Fruit fly (Drosophila melanogaster) S2 (cell line): ENCODE measurements around the gene Gapdh2.

Source experiments
- CG8478 ChIP-seq: fragments of >200 bp; optimal IDR thresholded peaks from 2 replicates; lab custom pipeline; 2018
- CTCF ChIP-seq, 2 experiments: fragments of >200 bp; optimal IDR thresholded peaks; 2 replicates each; lab custom pipeline; 2018

DNA sequence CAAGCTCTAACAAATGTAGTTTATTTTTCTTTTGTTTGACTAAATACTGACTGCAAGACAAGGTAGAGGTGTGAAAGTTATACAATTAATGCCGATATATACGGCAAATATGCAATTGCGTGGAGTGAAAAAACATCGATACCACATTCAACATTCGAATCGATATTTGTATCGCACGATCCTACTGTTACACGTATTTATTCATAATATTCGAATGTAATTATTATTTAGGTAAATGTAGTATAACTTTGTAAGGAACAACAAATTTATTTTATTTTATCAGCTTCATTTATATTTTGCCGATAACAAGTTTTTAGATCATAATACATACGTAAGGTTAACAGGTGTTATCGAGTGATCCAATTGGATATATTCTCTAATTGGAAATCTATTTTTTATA, 32.6 kb upstream of the Gapdh2 start, which contains the start of gene Chc:
- no peak for TF ChIP-seq CG8478 (lab: Kevin White, UChicago)
- no peak for TF ChIP-seq CTCF (optimal IDR thresholded peaks at IDR 0.05; lab: Kevin White, UChicago)
